Worm (Caenorhabditis elegans) whole organism, mixed stage, embryonic: ENCODE results near the gene cng-2.

Experiments
- elt-3 ChIP-seq: fragments of 150-350 bp; optimal IDR thresholded peaks from 2 replicates; lab custom pipeline; 2014; ENCODE audit warnings: missing biosample characterization, missing genetic modification characterization
- lin-13 ChIP-seq: fragments of 150-350 bp; optimal IDR thresholded peaks from 2 replicates; lab custom pipeline; 2014; ENCODE audit warnings: missing biosample characterization, missing genetic modification characterization
- lsy-2 ChIP-seq: fragments of 150-350 bp; optimal IDR thresholded peaks from 2 replicates; lab custom pipeline; 2014; ENCODE audit warnings: missing biosample characterization, missing genetic modification characterization
- nhr-76 ChIP-seq: sonication (generic microtip); optimal IDR thresholded peaks from 2 replicates; lab custom pipeline; 2017; ENCODE audit warnings: missing biosample characterization, missing genetic modification characterization
- snpc-4 ChIP-seq: fragments of 150-350 bp; optimal IDR thresholded peaks from 2 replicates; lab custom pipeline; 2014; ENCODE audit warnings: missing biosample characterization, missing genetic modification characterization

DNA sequence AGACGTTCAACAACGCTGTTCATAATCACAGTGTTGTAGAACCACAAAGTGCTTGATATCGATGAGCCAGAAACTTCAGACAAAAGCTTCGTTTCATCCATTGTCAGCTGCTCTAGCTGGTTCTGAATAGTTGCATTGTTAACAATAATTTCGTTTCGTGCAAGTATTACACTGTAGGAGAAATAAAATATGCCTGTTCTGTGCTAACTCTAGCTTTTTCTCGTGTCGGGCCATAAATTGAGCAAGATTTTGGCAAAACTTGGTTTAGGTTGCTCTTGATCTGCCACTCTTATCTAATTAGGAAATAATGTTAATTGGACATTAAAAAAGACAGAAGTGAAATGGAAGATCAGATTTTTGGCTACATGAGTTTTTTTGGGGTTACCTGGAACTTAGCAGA lies 22.0 kb downstream of the cng-2 start, which contains the start of gene R05C11.2:
- TF ChIP-seq elt-3 (tag; lab: Kevin White, UChicago): no peak
- TF ChIP-seq nhr-76 (tag; lab: Kevin White, UChicago): no peak
- no peak for TF ChIP-seq lsy-2 (tag; lab: Kevin White, UChicago)
- TF ChIP-seq snpc-4 (tag; lab: Kevin White, UChicago): no peak
- no peak for TF ChIP-seq lin-13 (tag; lab: Kevin White, UChicago)
